Worm (Caenorhabditis elegans) whole organism, late embryonic: ENCODE data around the gene phy-3.

Experiments
- C08G9.2 ChIP-seq: sonication (generic microtip); optimal IDR thresholded peaks from 2 replicates; lab custom pipeline; 2016; ENCODE audit warnings: mild to moderate bottlenecking, missing genetic modification characterization, moderate library complexity, missing compliant biosample characterization
- C38D4.7 ChIP-seq: fragments of 200-800 bp; sonication (Bioruptor generic); optimal IDR thresholded peaks from 2 replicates; lab custom pipeline; 2018; ENCODE audit warnings: mild to moderate bottlenecking, missing genetic modification characterization, moderate library complexity, missing compliant biosample characterization
- F13H6.1 ChIP-seq: sonication (generic microtip); optimal IDR thresholded peaks from 2 replicates; lab custom pipeline; 2016; ENCODE audit warnings: missing genetic modification characterization, missing compliant biosample characterization
- K09A11.1 ChIP-seq: sonication (generic microtip); optimal IDR thresholded peaks from 2 replicates; lab custom pipeline; 2017; ENCODE audit warnings: antibody characterized with exemption, mild to moderate bottlenecking, missing genetic modification characterization, missing compliant biosample characterization; ENCODE audit not compliant: insufficient read depth
- ceh-14 ChIP-seq: sonication (generic microtip); optimal IDR thresholded peaks from 2 replicates; lab custom pipeline; 2016; ENCODE audit warnings: missing genotype, missing genetic modification characterization, missing compliant biosample characterization
- ceh-18 ChIP-seq: sonication (generic microtip); optimal IDR thresholded peaks from 2 replicates; lab custom pipeline; 2016; ENCODE audit warnings: missing genetic modification characterization, missing compliant biosample characterization
- ceh-19 ChIP-seq: fragments of 200-800 bp; sonication (Bioruptor generic); optimal IDR thresholded peaks from 2 replicates; lab custom pipeline; 2018; ENCODE audit warnings: mild to moderate bottlenecking, missing genetic modification characterization, missing compliant biosample characterization
- ceh-24 ChIP-seq: sonication (generic microtip); optimal IDR thresholded peaks from 2 replicates; lab custom pipeline; 2016; ENCODE audit warnings: mild to moderate bottlenecking, missing genetic modification characterization, missing compliant biosample characterization
- ceh-30 ChIP-seq: fragments of 150-350 bp; optimal IDR thresholded peaks from 2 replicates; lab custom pipeline; 2014; ENCODE audit warnings: missing biosample characterization, missing genetic modification characterization
- ceh-34 ChIP-seq: sonication (generic microtip); optimal IDR thresholded peaks from 2 replicates; lab custom pipeline; 2016; ENCODE audit warnings: mild to moderate bottlenecking, missing genetic modification characterization, missing compliant biosample characterization
- ceh-45 ChIP-seq: fragments of 200-800 bp; sonication (Bioruptor generic); IDR thresholded peaks from 2 replicates; pipeline ENCODE4 v1.3.6; 2022; ENCODE audit warnings: missing genetic modification reagents, missing genetic modification characterization, missing compliant biosample characterization
- ceh-6 ChIP-seq: fragments of 200-800 bp; sonication (Bioruptor generic); optimal IDR thresholded peaks from 2 replicates; lab custom pipeline; 2018; ENCODE audit warnings: mild to moderate bottlenecking, missing genetic modification characterization, missing compliant biosample characterization
- che-1 ChIP-seq: sonication (generic microtip); optimal IDR thresholded peaks from 2 replicates; lab custom pipeline; 2016; ENCODE audit warnings: mild to moderate bottlenecking, missing genetic modification characterization, missing compliant biosample characterization
- dmd-4 ChIP-seq: sonication (generic microtip); optimal IDR thresholded peaks from 2 replicates; lab custom pipeline; 2016; ENCODE audit warnings: borderline replicate concordance, missing genetic modification characterization, missing compliant biosample characterization
- dve-1 ChIP-seq: sonication (generic microtip); optimal IDR thresholded peaks from 2 replicates; lab custom pipeline; 2017; ENCODE audit warnings: antibody characterized with exemption, mild to moderate bottlenecking, missing genetic modification characterization, missing compliant biosample characterization
- elt-2 ChIP-seq: sonication (generic microtip); optimal IDR thresholded peaks from 2 replicates; lab custom pipeline; 2016; ENCODE audit warnings: missing genetic modification reagents, missing genetic modification characterization, missing compliant biosample characterization
- elt-4 ChIP-seq: sonication (generic microtip); optimal IDR thresholded peaks from 2 replicates; lab custom pipeline; 2016; ENCODE audit warnings: missing genetic modification characterization, missing compliant biosample characterization
- fax-1 ChIP-seq: sonication (generic microtip); optimal IDR thresholded peaks from 2 replicates; lab custom pipeline; 2016; ENCODE audit warnings: missing genotype, missing genetic modification characterization, missing compliant biosample characterization
- fkh-10 ChIP-seq: fragments of 150-350 bp; optimal IDR thresholded peaks from 2 replicates; lab custom pipeline; 2014; ENCODE audit warnings: missing biosample characterization, missing genetic modification reagents, missing genetic modification characterization
- fkh-6 ChIP-seq: sonication (generic microtip); optimal IDR thresholded peaks from 2 replicates; lab custom pipeline; 2016; ENCODE audit warnings: missing genetic modification characterization, missing compliant biosample characterization
- hlh-13 ChIP-seq: fragments of 200-800 bp; sonication (Bioruptor generic); optimal IDR thresholded peaks from 2 replicates; lab custom pipeline; 2018; ENCODE audit warnings: mild to moderate bottlenecking, missing genetic modification characterization, missing compliant biosample characterization
- hlh-15 ChIP-seq: sonication (generic microtip); optimal IDR thresholded peaks from 2 replicates; lab custom pipeline; 2016; ENCODE audit warnings: missing genetic modification characterization, missing compliant biosample characterization
- hlh-30 ChIP-seq: sonication (generic microtip); optimal IDR thresholded peaks from 2 replicates; lab custom pipeline; 2017; ENCODE audit warnings: antibody characterized with exemption, missing genetic modification characterization, missing compliant biosample characterization; ENCODE audit not compliant: insufficient read depth
- madf-2 ChIP-seq: sonication (generic microtip); optimal IDR thresholded peaks from 2 replicates; lab custom pipeline; 2017; ENCODE audit warnings: missing genetic modification characterization, missing compliant biosample characterization
- nfya-1 ChIP-seq: sonication (generic microtip); optimal IDR thresholded peaks from 2 replicates; lab custom pipeline; 2017; ENCODE audit warnings: missing genetic modification characterization, mild to moderate bottlenecking, missing compliant biosample characterization, antibody characterized with exemption, moderate library complexity
- nhr-11 ChIP-seq: fragments of 150-350 bp; optimal IDR thresholded peaks from 2 replicates; lab custom pipeline; 2014; ENCODE audit warnings: missing biosample characterization, missing genetic modification characterization
- npax-4 ChIP-seq: sonication (generic microtip); optimal IDR thresholded peaks from 2 replicates; lab custom pipeline; 2016; ENCODE audit warnings: missing genetic modification characterization, missing compliant biosample characterization
- pat-9 ChIP-seq: fragments of 200-800 bp; sonication (Bioruptor generic); optimal IDR thresholded peaks from 2 replicates; lab custom pipeline; 2018; ENCODE audit warnings: mild to moderate bottlenecking, missing genetic modification characterization, moderate library complexity, missing compliant biosample characterization
- rnt-1 ChIP-seq: sonication (generic microtip); optimal IDR thresholded peaks from 2 replicates; lab custom pipeline; 2016; ENCODE audit warnings: missing genetic modification characterization, missing compliant biosample characterization
- sdc-2 ChIP-seq: sonication (generic microtip); optimal IDR thresholded peaks from 2 replicates; lab custom pipeline; 2016; ENCODE audit warnings: missing genotype, missing genetic modification characterization, missing compliant biosample characterization
- sox-2 ChIP-seq: fragments of 200-800 bp; sonication (Bioruptor generic); IDR thresholded peaks from 2 replicates; pipeline ENCODE4 v1.3.6; 2022; ENCODE audit warnings: missing genetic modification reagents, missing genetic modification characterization, missing compliant biosample characterization
- syd-9 ChIP-seq: sonication (generic microtip); optimal IDR thresholded peaks from 2 replicates; lab custom pipeline; 2016; ENCODE audit warnings: mild to moderate bottlenecking, missing genetic modification characterization, moderate library complexity, missing compliant biosample characterization
- tbx-2 ChIP-seq: sonication (generic microtip); optimal IDR thresholded peaks from 2 replicates; lab custom pipeline; 2016; ENCODE audit warnings: missing genetic modification characterization, missing compliant biosample characterization
- tbx-7 ChIP-seq: sonication (generic microtip); optimal IDR thresholded peaks from 2 replicates; lab custom pipeline; 2016; ENCODE audit warnings: missing genotype, missing genetic modification characterization, missing compliant biosample characterization
- unc-3 ChIP-seq, 2 experiments: fragments of 200-800 bp in 1 of 2; sonication (Bioruptor generic) in 1 of 2; sonication (generic microtip) in 1 of 2; conservative IDR thresholded peaks in 1 of 2; optimal IDR thresholded peaks in 1 of 2; 2 replicates each; pipeline versions ENCODE4 v1.3.6 to Lab custom; 2016 to 2022; ENCODE audit warnings: missing compliant biosample characterization in 2 of 2, missing genetic modification characterization in 2 of 2, missing genetic modification reagents in 1 of 2
- unc-42 ChIP-seq: sonication (generic microtip); optimal IDR thresholded peaks from 2 replicates; lab custom pipeline; 2016; ENCODE audit warnings: missing genotype, missing genetic modification characterization, missing compliant biosample characterization
- zip-5 ChIP-seq: sonication (generic microtip); optimal IDR thresholded peaks from 2 replicates; lab custom pipeline; 2016; ENCODE audit warnings: missing genetic modification characterization, missing compliant biosample characterization
- ztf-16 ChIP-seq: sonication (generic microtip); optimal IDR thresholded peaks from 2 replicates; lab custom pipeline; 2017; ENCODE audit warnings: missing genetic modification characterization, missing compliant biosample characterization

The phy-3 gene

ce11 chrV:16832865-16833264, at the start of gene phy-3:
TSS of gene phy-3 (plus strand) at chrV:16833165.
- TF ChIP-seq npax-4 (tag; lab: Kevin White, UChicago), result no peak
- no peak for TF ChIP-seq ceh-18 (tag; lab: Kevin White, UChicago)
- TF ChIP-seq unc-3 (GFP tag; conservative IDR thresholded peaks at IDR 0.05; lab: Robert Waterston, UW), result no peak
- TF ChIP-seq unc-3 (tag; optimal IDR thresholded peaks at IDR 0.05; lab: Kevin White, UChicago), result no peak

- TF ChIP-seq ceh-34 (tag; lab: Kevin White, UChicago) (no peak), ceh-14 (tag; lab: Kevin White, UChicago) (no peak), elt-4 (tag; lab: Kevin White, UChicago) (no peak), unc-42 (tag; lab: Kevin White, UChicago) (no peak), pat-9 (no peak), ztf-16 (tag; lab: Kevin White, UChicago) (no peak), zip-5 (tag; lab: Kevin White, UChicago) (no peak), madf-2 (no peak), nfya-1 (tag; lab: Kevin White, UChicago) (no peak), sdc-2 (no peak), dmd-4 (no peak), nhr-11 (tag; lab: Kevin White, UChicago) (no peak), syd-9 (tag; lab: Kevin White, UChicago) (no peak), ceh-18 (tag; lab: Kevin White, UChicago) (no peak), K09A11.1 (tag; lab: Kevin White, UChicago) (no peak)
Measured at ce11 chrV:16784806-16785205, 48.2 kb upstream of the phy-3 start.

- TF ChIP-seq sox-2, result no peak
Measured at ce11 chrV:16786012-16786411, 47.0 kb upstream of the phy-3 start.

- TF ChIP-seq hlh-13 (GFP tag; lab: Kevin White, UChicago), result no peak
- no peak for TF ChIP-seq hlh-15 (tag; lab: Kevin White, UChicago)
- TF ChIP-seq fax-1 (tag; lab: Kevin White, UChicago), result no peak
- no peak for TF ChIP-seq rnt-1 (tag; lab: Kevin White, UChicago)
- TF ChIP-seq ceh-45 (GFP tag; lab: Robert Waterston, UW), result no peak
- no peak for TF ChIP-seq ztf-16 (tag; lab: Kevin White, UChicago)
- TF ChIP-seq sox-2, result no peak
- no peak for TF ChIP-seq sdc-2
- TF ChIP-seq F13H6.1 (tag; lab: Kevin White, UChicago), result no peak
- TF ChIP-seq ceh-30 (tag; lab: Kevin White, UChicago), result no peak
- no peak for TF ChIP-seq elt-2 (tag; lab: Kevin White, UChicago)
- TF ChIP-seq tbx-2, result no peak
- TF ChIP-seq ceh-18 (tag; lab: Kevin White, UChicago), result no peak
- TF ChIP-seq hlh-30 (tag; lab: Kevin White, UChicago), result no peak
- TF ChIP-seq fkh-6, result no peak
- no peak for TF ChIP-seq che-1
- no peak for TF ChIP-seq fkh-10
- TF ChIP-seq zip-5 (tag; lab: Kevin White, UChicago), result no peak
- no peak for TF ChIP-seq C38D4.7 (GFP tag; lab: Kevin White, UChicago)
Measured at ce11 chrV:16788967-16789366, 44.0 kb upstream of the phy-3 start, which contains the start of gene immt-2. TSS of gene immt-2 (plus strand) at chrV:16789267.

- TF ChIP-seq syd-9 (tag; lab: Kevin White, UChicago) (no peak), nhr-11 (tag; lab: Kevin White, UChicago) (no peak)
Measured at ce11 chrV:16792717-16793116, 40.2 kb upstream of the phy-3 start.

- TF ChIP-seq tbx-7 (tag; lab: Kevin White, UChicago), result no peak
- no peak for TF ChIP-seq C08G9.2 (tag; lab: Kevin White, UChicago)
- TF ChIP-seq dve-1 (tag; lab: Kevin White, UChicago), result no peak
- TF ChIP-seq ceh-24, result no peak
- TF ChIP-seq K09A11.1 (tag; lab: Kevin White, UChicago), result no peak
- TF ChIP-seq ceh-19 (GFP tag; lab: Kevin White, UChicago), result no peak
- no peak for TF ChIP-seq dmd-4
- no peak for TF ChIP-seq che-1
- no peak for TF ChIP-seq unc-42 (tag; lab: Kevin White, UChicago)
- no peak for TF ChIP-seq ceh-6 (GFP tag; lab: Kevin White, UChicago)
- TF ChIP-seq, all 69 proteins: peak for 0
Measured at ce11 chrV:16793312-16793711, 39.7 kb upstream of the phy-3 start.
